Fruit fly (Drosophila melanogaster) whole organism, embryonic: ENCODE measurements around the gene CG14273.

Experiments
- Bdp1 ChIP-seq: fragments of 200-800 bp; sonication (Bioruptor generic); optimal IDR thresholded peaks from 3 replicates; lab custom pipeline; 2016; ENCODE audit warnings: missing biosample characterization, missing genetic modification characterization
- CG10366 ChIP-seq: fragments of 200-800 bp; sonication (Bioruptor generic); IDR thresholded peaks from 2 replicates; pipeline ENCODE4 v1.3.6; 2022; ENCODE audit warnings: missing biosample characterization, missing genetic modification characterization
- CG12299 ChIP-seq: fragments of 200-800 bp; sonication (Bioruptor generic); optimal IDR thresholded peaks from 2 replicates; lab custom pipeline; 2018; ENCODE audit warnings: missing biosample characterization, mild to moderate bottlenecking, missing genetic modification characterization
- CG12942 ChIP-seq: fragments of 200-800 bp; sonication (Bioruptor generic); optimal IDR thresholded peaks from 3 replicates; lab custom pipeline; 2016; ENCODE audit warnings: missing biosample characterization, missing genetic modification characterization
- CG14860 ChIP-seq: fragments of 200-800 bp; sonication (Bioruptor generic); IDR thresholded peaks from 3 replicates; pipeline ENCODE4 v1.3.6; 2022; ENCODE audit warnings: missing biosample characterization, missing genetic modification characterization; ENCODE audit not compliant: partially characterized antibody
- CG15011 ChIP-seq: fragments of 200-800 bp; sonication (Bioruptor generic); optimal IDR thresholded peaks from 3 replicates; lab custom pipeline; 2018; ENCODE audit warnings: missing biosample characterization, mild to moderate bottlenecking, missing genetic modification characterization
- CG17328 ChIP-seq: fragments of 200-800 bp; sonication (Bioruptor generic); IDR thresholded peaks from 2 replicates; pipeline ENCODE4 v1.3.6; 2022; ENCODE audit warnings: missing biosample characterization, missing genetic modification characterization
- CG18011 ChIP-seq: fragments of 200-800 bp; sonication (Bioruptor generic); optimal IDR thresholded peaks from 2 replicates; lab custom pipeline; 2017; ENCODE audit warnings: missing biosample characterization, missing genetic modification characterization, mild to moderate bottlenecking, moderate library complexity, missing genotype
- CG2116 ChIP-seq: fragments of 200-800 bp; sonication (Bioruptor generic); optimal IDR thresholded peaks from 3 replicates; lab custom pipeline; 2018; ENCODE audit warnings: missing biosample characterization, mild to moderate bottlenecking, missing genetic modification characterization
- CG33557 ChIP-seq: fragments of 200-800 bp; sonication (Bioruptor generic); optimal IDR thresholded peaks from 2 replicates; lab custom pipeline; 2019; ENCODE audit warnings: missing biosample characterization, mild to moderate bottlenecking, missing genetic modification characterization, moderate library complexity
- CG4424 ChIP-seq: fragments of 200-800 bp; sonication (Bioruptor generic); optimal IDR thresholded peaks from 3 replicates; lab custom pipeline; 2016; ENCODE audit warnings: missing biosample characterization, missing genetic modification characterization
- Camta ChIP-seq: fragments of 200-800 bp; sonication (Bioruptor generic); optimal IDR thresholded peaks from 2 replicates; lab custom pipeline; 2016; ENCODE audit warnings: missing biosample characterization, missing genetic modification characterization
- Dek ChIP-seq: fragments of 200-800 bp; sonication (Bioruptor generic); optimal IDR thresholded peaks from 3 replicates; lab custom pipeline; 2019; ENCODE audit warnings: missing biosample characterization, mild to moderate bottlenecking, missing genetic modification characterization, moderate library complexity
- Doc3 ChIP-seq: fragments of 200-800 bp; sonication (Bioruptor generic); IDR thresholded peaks from 3 replicates; pipeline ENCODE4 v1.3.6; 2022; ENCODE audit warnings: missing biosample characterization, missing genetic modification characterization; ENCODE audit not compliant: partially characterized antibody
- Elba2 ChIP-seq: fragments of 200-800 bp; sonication (Bioruptor generic); optimal IDR thresholded peaks from 3 replicates; lab custom pipeline; 2016; ENCODE audit warnings: missing biosample characterization, missing genetic modification characterization
- Fer1 ChIP-seq: fragments of 200-800 bp; sonication (Bioruptor generic); optimal IDR thresholded peaks from 2 replicates; lab custom pipeline; 2017; ENCODE audit warnings: missing biosample characterization, mild to moderate bottlenecking, missing genetic modification characterization
- H2.0 ChIP-seq: fragments of 200-800 bp; sonication (Bioruptor generic); IDR thresholded peaks from 2 replicates; pipeline ENCODE4 v1.3.6; 2022; ENCODE audit warnings: missing biosample characterization, missing genetic modification characterization
- HLH3B ChIP-seq: fragments of 200-800 bp; sonication (Bioruptor generic); IDR thresholded peaks from 2 replicates; pipeline ENCODE4 v1.3.6; 2022; ENCODE audit warnings: missing biosample characterization, missing genetic modification characterization
- Hand ChIP-seq: fragments of 200-800 bp; sonication (Bioruptor generic); optimal IDR thresholded peaks from 2 replicates; lab custom pipeline; 2017; ENCODE audit warnings: mild to moderate bottlenecking, missing biosample characterization, missing genetic modification reagents, missing genetic modification characterization
- Hr3 ChIP-seq: fragments of 200-800 bp; sonication (Bioruptor generic); optimal IDR thresholded peaks from 3 replicates; lab custom pipeline; 2016; ENCODE audit warnings: missing biosample characterization, missing genetic modification characterization
- MESR4 ChIP-seq: fragments of 200-800 bp; sonication (Bioruptor generic); optimal IDR thresholded peaks from 2 replicates; lab custom pipeline; 2018; ENCODE audit warnings: missing biosample characterization, mild to moderate bottlenecking, missing genetic modification characterization, moderate library complexity
- Max ChIP-seq: fragments of 200-800 bp; sonication (Bioruptor generic); optimal IDR thresholded peaks from 2 replicates; lab custom pipeline; 2016; ENCODE audit warnings: missing biosample characterization, mild to moderate bottlenecking, missing genetic modification characterization
- Mrtf ChIP-seq: fragments of 200-800 bp; sonication (Bioruptor generic); IDR thresholded peaks from 3 replicates; pipeline ENCODE4 v1.3.6; 2022; ENCODE audit warnings: missing biosample characterization, missing genetic modification characterization
- Nf-YC ChIP-seq: fragments of 200-800 bp; optimal IDR thresholded peaks from 3 replicates; lab custom pipeline; 2019; ENCODE audit warnings: missing biosample characterization, mild to moderate bottlenecking, missing genetic modification characterization, moderate library complexity
- Rfx ChIP-seq: fragments of 200-800 bp; sonication (Bioruptor generic); IDR thresholded peaks from 2 replicates; pipeline ENCODE4 v1.3.6; 2022; ENCODE audit warnings: missing biosample characterization, missing genetic modification characterization
- Scr ChIP-seq: fragments of 200-800 bp; sonication (Bioruptor generic); IDR thresholded peaks from 2 replicates; pipeline ENCODE4 v1.3.6; 2022; ENCODE audit warnings: missing biosample characterization, missing genetic modification characterization; ENCODE audit not compliant: partially characterized antibody
- Six4 ChIP-seq: fragments of 200-800 bp; sonication (Bioruptor generic); optimal IDR thresholded peaks from 2 replicates; lab custom pipeline; 2016; ENCODE audit warnings: missing biosample characterization, missing genetic modification characterization
- ap ChIP-seq: fragments of 200-800 bp; sonication (Bioruptor generic); IDR thresholded peaks from 2 replicates; pipeline ENCODE4 v1.3.6; 2022; ENCODE audit warnings: missing biosample characterization, missing genetic modification characterization
- ase ChIP-seq: fragments of 200-800 bp; sonication (Bioruptor generic); IDR thresholded peaks from 3 replicates; pipeline ENCODE4 v1.3.6; 2022; ENCODE audit warnings: missing biosample characterization, missing genetic modification characterization
- bsh ChIP-seq, 2 experiments: fragments of 200-800 bp; sonication (Bioruptor generic); optimal IDR thresholded peaks; 2 replicates each; lab custom pipeline; 2017 to 2018; ENCODE audit warnings: mild to moderate bottlenecking in 2 of 2, missing biosample characterization in 2 of 2, missing genetic modification characterization in 2 of 2, moderate library complexity in 1 of 2
- btn ChIP-seq: fragments of 200-800 bp; sonication (Bioruptor generic); optimal IDR thresholded peaks from 2 replicates; lab custom pipeline; 2016; ENCODE audit warnings: missing biosample characterization, missing genetic modification characterization
- chm ChIP-seq: fragments of 200-800 bp; sonication (Bioruptor generic); IDR thresholded peaks from 2 replicates; pipeline ENCODE4 v1.3.6; 2022; ENCODE audit warnings: missing biosample characterization, missing genetic modification characterization
- crol ChIP-seq: fragments of 200-800 bp; sonication (Bioruptor generic); IDR thresholded peaks from 2 replicates; pipeline ENCODE4 v1.3.6; 2022; ENCODE audit warnings: missing biosample characterization, missing genetic modification characterization
- crp ChIP-seq, 2 experiments: fragments of 200-800 bp; sonication (Bioruptor generic); optimal IDR thresholded peaks; 2 replicates in 1 of 2; 3 replicates in 1 of 2; lab custom pipeline; 2017; ENCODE audit warnings: missing biosample characterization in 2 of 2, missing genetic modification characterization in 2 of 2, mild to moderate bottlenecking in 1 of 2, moderate library complexity in 1 of 2
- fd64A ChIP-seq: fragments of 200-800 bp; sonication (Bioruptor generic); optimal IDR thresholded peaks from 3 replicates; lab custom pipeline; 2018; ENCODE audit warnings: missing biosample characterization, mild to moderate bottlenecking, missing genetic modification characterization
- gcm ChIP-seq: fragments of 200-800 bp; sonication (Bioruptor generic); optimal IDR thresholded peaks from 2 replicates; lab custom pipeline; 2019; ENCODE audit warnings: missing biosample characterization, mild to moderate bottlenecking, missing genetic modification characterization, moderate library complexity
- grau ChIP-seq: fragments of 200-800 bp; optimal IDR thresholded peaks from 3 replicates; lab custom pipeline; 2019; ENCODE audit warnings: missing biosample characterization, mild to moderate bottlenecking, missing genetic modification characterization, moderate library complexity
- gt ChIP-seq: fragments of 200-800 bp; sonication (Bioruptor generic); IDR thresholded peaks from 2 replicates; pipeline ENCODE4 v1.3.6; 2022; ENCODE audit warnings: missing biosample characterization, missing genetic modification characterization
- hb ChIP-seq: fragments of 200-800 bp; sonication (Bioruptor generic); IDR thresholded peaks from 3 replicates; pipeline ENCODE4 v1.3.6; 2022; ENCODE audit warnings: missing biosample characterization, missing genetic modification characterization; ENCODE audit not compliant: partially characterized antibody
- hbn ChIP-seq: fragments of 200-800 bp; sonication (Bioruptor generic); IDR thresholded peaks from 2 replicates; pipeline ENCODE4 v1.3.6; 2022; ENCODE audit warnings: missing biosample characterization, missing genetic modification characterization; ENCODE audit not compliant: partially characterized antibody
- kni ChIP-seq: fragments of 200-800 bp; sonication (Bioruptor generic); optimal IDR thresholded peaks from 3 replicates; lab custom pipeline; 2017; ENCODE audit warnings: mild to moderate bottlenecking, missing biosample characterization, missing genetic modification reagents, missing genetic modification characterization
- lab ChIP-seq: fragments of 200-800 bp; sonication (Bioruptor generic); optimal IDR thresholded peaks from 3 replicates; lab custom pipeline; 2017; ENCODE audit warnings: missing biosample characterization, missing genetic modification characterization, mild to moderate bottlenecking, moderate library complexity, missing genetic modification reagents
- luna ChIP-seq: fragments of 200-800 bp; sonication (Bioruptor generic); optimal IDR thresholded peaks from 2 replicates; lab custom pipeline; 2016; ENCODE audit warnings: missing biosample characterization, missing genetic modification characterization
- mld ChIP-seq: fragments of 200-800 bp; sonication (Bioruptor generic); IDR thresholded peaks from 3 replicates; pipeline ENCODE4 v1.3.6; 2022; ENCODE audit warnings: missing biosample characterization, missing genetic modification characterization; ENCODE audit not compliant: partially characterized antibody
- nerfin-1 ChIP-seq: fragments of 200-800 bp; sonication (Bioruptor generic); optimal IDR thresholded peaks from 3 replicates; lab custom pipeline; 2019; ENCODE audit warnings: missing biosample characterization, mild to moderate bottlenecking, missing genetic modification characterization, moderate library complexity
- nom ChIP-seq: fragments of 200-800 bp; sonication (Bioruptor generic); optimal IDR thresholded peaks from 2 replicates; lab custom pipeline; 2017; ENCODE audit warnings: missing biosample characterization, missing genetic modification characterization, mild to moderate bottlenecking, moderate library complexity, missing genetic modification reagents
- pfk ChIP-seq: fragments of 200-800 bp; sonication (Bioruptor generic); optimal IDR thresholded peaks from 2 replicates; lab custom pipeline; 2018; ENCODE audit warnings: missing biosample characterization, mild to moderate bottlenecking, missing genetic modification characterization, moderate library complexity
- slou ChIP-seq: fragments of 200-800 bp; sonication (Bioruptor generic); optimal IDR thresholded peaks from 3 replicates; lab custom pipeline; 2016; ENCODE audit warnings: missing biosample characterization, missing genetic modification characterization
- sob ChIP-seq: fragments of 200-800 bp; sonication (Bioruptor generic); IDR thresholded peaks from 2 replicates; pipeline ENCODE4 v1.3.6; 2022; ENCODE audit warnings: missing biosample characterization, missing genetic modification characterization
- vfl ChIP-seq: fragments of 200-800 bp; sonication (Bioruptor generic); optimal IDR thresholded peaks from 2 replicates; lab custom pipeline; 2016; ENCODE audit warnings: missing biosample characterization, missing genetic modification characterization

Gene CG14273

DNA sequence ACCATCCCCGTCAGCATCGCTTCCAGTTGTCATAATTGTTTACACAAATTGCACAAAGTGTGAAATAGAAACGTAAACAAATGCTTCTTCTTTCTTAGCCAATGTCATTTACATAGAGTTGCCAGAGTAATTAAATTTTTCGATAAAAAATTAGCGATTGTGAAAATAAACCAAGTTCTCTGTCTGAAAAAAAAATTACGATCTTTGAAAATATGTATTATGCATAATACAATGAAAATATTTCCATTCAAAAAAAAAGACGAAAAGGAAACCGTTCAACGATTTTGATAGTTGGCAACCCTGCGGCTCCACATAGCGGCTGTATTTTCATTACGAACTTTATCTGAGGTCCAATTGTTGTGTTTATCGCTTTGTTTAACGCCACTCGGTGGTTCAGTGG is 31.4 kb upstream of the CG14273 start, which contains the start of the genes CG7810 and CG7806 (continued):
- TF ChIP-seq CG14860 (no peak), Doc3 (GFP tag; lab: Robert Waterston, UW) (0 out of 3 replicates have a peak, but pooled peaks have one; percentile 13), H2.0 (peak; percentile 88), bsh (GFP tag; optimal IDR thresholded peaks at IDR 0.05; lab: Kevin White, UChicago) (peak; percentile 55 to 93), Dek (tag; lab: Kevin White, UChicago) (peak; percentile 86), Fer1 (GFP tag; lab: Kevin White, UChicago) (peak; percentile 90), gt (GFP tag; lab: Robert Waterston, UW) (peak; percentile 10; the same call in 1 of the 2 replicates), CG15011 (peak; percentile 74), CG17328 (GFP tag; lab: Robert Waterston, UW) (peak; percentile 96), HLH3B (GFP tag; lab: Robert Waterston, UW) (peak; percentile 91), chm (GFP tag; lab: Robert Waterston, UW) (peak; percentile 88), Scr (peak; percentile 56), nerfin-1 (tag; lab: Kevin White, UChicago) (peak; percentile 85), pfk (GFP tag; lab: Kevin White, UChicago) (no peak), CG10366 (GFP tag; lab: Robert Waterston, UW) (peak; percentile 93), CG12299 (peak; percentile 89), grau (tag; lab: Kevin White, UChicago) (peak; percentile 85), CG18011 (GFP tag; lab: Kevin White, UChicago) (peak; percentile 78), Camta (GFP tag; lab: Kevin White, UChicago) (peak; percentile 91), crol (GFP tag; lab: Robert Waterston, UW) (peak; percentile 58; the same call in 1 of the 2 replicates), Mrtf (GFP tag; lab: Robert Waterston, UW) (peak; percentile 84), Hr3 (peak; percentile 87), lab (GFP tag; lab: Kevin White, UChicago) (no peak), Hand (GFP tag; lab: Kevin White, UChicago) (peak; percentile 69), vfl (GFP tag; lab: Kevin White, UChicago) (peak; percentile 88), mld (GFP tag; lab: Robert Waterston, UW) (no peak), btn (peak; percentile 64), luna (peak; percentile 69), gcm (GFP tag; lab: Kevin White, UChicago) (peak; percentile 92), ase (GFP tag; lab: Robert Waterston, UW) (peak; percentile 80), MESR4 (peak; percentile 56), CG2116 (GFP tag; lab: Kevin White, UChicago) (peak; percentile 92), fd64A (GFP tag; lab: Kevin White, UChicago) (peak; percentile 27), sob (GFP tag; lab: Robert Waterston, UW) (peak; percentile 94), hb (GFP tag; lab: Robert Waterston, UW) (no peak), Rfx (GFP tag; lab: Robert Waterston, UW) (peak; percentile 95), Elba2 (peak; percentile 56), ap (GFP tag; lab: Robert Waterston, UW) (peak; percentile 69), Max (GFP tag; lab: Kevin White, UChicago) (peak; percentile 86), Bdp1 (GFP tag; lab: Kevin White, UChicago) (peak; percentile 72), hbn (GFP tag; lab: Robert Waterston, UW) (no peak), kni (GFP tag; lab: Kevin White, UChicago) (peak; percentile 42), nom (GFP tag; lab: Kevin White, UChicago) (peak; percentile 84), CG12942 (GFP tag; lab: Kevin White, UChicago) (peak; percentile 80), CG33557 (peak; percentile 84), slou (peak; percentile 52), CG4424 (peak; percentile 78), Nf-YC (tag; lab: Kevin White, UChicago) (peak; percentile 78), Six4 (peak; percentile 82), crp (GFP tag; optimal IDR thresholded peaks at IDR 0.05; lab: Kevin White, UChicago) (peak in 1 of 2 experiments; percentile 64)
